Worm (Caenorhabditis elegans) whole organism, young adult: ENCODE data around the gene srx-33.

Experiments used
- F39B2.1 ChIP-seq: fragments of 200-800 bp; sonication (Bioruptor generic); IDR thresholded peaks from 2 replicates; pipeline ENCODE4 v1.3.6; 2022; ENCODE audit warnings: missing genetic modification reagents, missing genetic modification characterization, missing compliant biosample characterization
- T26A5.8 ChIP-seq: sonication (generic microtip); optimal IDR thresholded peaks from 2 replicates; lab custom pipeline; 2016; ENCODE audit warnings: missing genetic modification characterization, missing compliant biosample characterization
- cebp-1 ChIP-seq, 2 experiments: fragments of 200-800 bp in 1 of 2; sonication (Bioruptor generic) in 1 of 2; sonication (generic microtip) in 1 of 2; IDR thresholded peaks in 1 of 2; optimal IDR thresholded peaks in 1 of 2; 2 replicates each; pipeline versions ENCODE4 v1.3.6 to Lab custom; 2017 to 2022; ENCODE audit warnings: missing compliant biosample characterization in 2 of 2, missing genetic modification characterization in 2 of 2, mild to moderate bottlenecking in 1 of 2, missing genetic modification reagents in 1 of 2, moderate library complexity in 1 of 2
- gei-17 ChIP-seq: fragments of 200-800 bp; sonication (Bioruptor generic); optimal IDR thresholded peaks from 2 replicates; lab custom pipeline; 2018; ENCODE audit warnings: mild to moderate bottlenecking, missing genetic modification characterization, missing compliant biosample characterization
- madf-10 ChIP-seq: sonication (generic microtip); optimal IDR thresholded peaks from 2 replicates; lab custom pipeline; 2016; ENCODE audit warnings: mild to moderate bottlenecking, missing genetic modification characterization, missing compliant biosample characterization
- madf-6 ChIP-seq: fragments of 200-800 bp; sonication (Bioruptor generic); IDR thresholded peaks from 2 replicates; pipeline ENCODE4 v1.3.6; 2022; ENCODE audit warnings: missing genetic modification reagents, missing genetic modification characterization, missing compliant biosample characterization
- mes-4 ChIP-seq: sonication (generic microtip); optimal IDR thresholded peaks from 2 replicates; lab custom pipeline; 2016; ENCODE audit warnings: missing genotype, missing genetic modification characterization, missing compliant biosample characterization
- rec-8 ChIP-seq, 2 experiments: sonication (generic microtip); optimal IDR thresholded peaks; 2 replicates each; lab custom pipeline; 2016; ENCODE audit warnings: mild to moderate bottlenecking in 2 of 2, missing genetic modification characterization in 2 of 2, missing genetic modification reagents in 2 of 2, missing genotype in 2 of 2, missing biosample characterization in 1 of 2, missing compliant biosample characterization in 1 of 2, moderate library complexity in 1 of 2
- unc-62 ChIP-seq: fragments of 150-350 bp; optimal IDR thresholded peaks from 2 replicates; lab custom pipeline; 2014; ENCODE audit warnings: missing biosample characterization, missing genetic modification reagents, missing genetic modification characterization
- xnd-1 ChIP-seq: sonication (generic microtip); optimal IDR thresholded peaks from 2 replicates; lab custom pipeline; 2016; ENCODE audit warnings: missing genotype, missing genetic modification reagents, missing genetic modification characterization, missing compliant biosample characterization
- zim-3 ChIP-seq: sonication (generic microtip); optimal IDR thresholded peaks from 2 replicates; lab custom pipeline; 2017; ENCODE audit warnings: mild to moderate bottlenecking, missing genetic modification characterization, moderate library complexity, missing compliant biosample characterization

- TF ChIP-seq mes-4 (tag; lab: Kevin White, UChicago) (no peak), gei-17 (GFP tag; lab: Kevin White, UChicago) (no peak), madf-10 (tag; lab: Kevin White, UChicago) (no peak), unc-62 (GFP tag; lab: Kevin White, UChicago) (no peak), cebp-1 (GFP tag; IDR thresholded peaks at IDR 0.05; lab: Robert Waterston, UW) (no peak), cebp-1 (tag; optimal IDR thresholded peaks at IDR 0.05; lab: Kevin White, UChicago) (no peak), madf-6 (GFP tag; lab: Robert Waterston, UW) (no peak), T26A5.8 (tag; lab: Kevin White, UChicago) (no peak), rec-8 (tag; optimal IDR thresholded peaks at IDR 0.05; lab: Kevin White, UChicago) (no peak), zim-3 (tag; lab: Kevin White, UChicago) (no peak), F39B2.1 (GFP tag; lab: Robert Waterston, UW) (no peak), xnd-1 (tag; lab: Kevin White, UChicago) (no peak)
These were observed 12.1 kb downstream of the srx-33 start for ce11 chrV:7106499-7107152.
